Worm (Caenorhabditis elegans): ENCODE measurements around the gene K08E5.1.

The K08E5.1 gene

ce11 chrIII:10151719-10152118, 5.1 kb upstream of the K08E5.1 start:
- TF ChIP-seq lin-14 (GFP tag; optimal IDR thresholded peaks at IDR 0.05) (peak; percentile 88), rnt-1 (tag; optimal IDR thresholded peaks at IDR 0.05) (peak; percentile 42), nhr-77 (tag; optimal IDR thresholded peaks at IDR 0.05) (no peak), nhr-11 (tag; optimal IDR thresholded peaks at IDR 0.05) (no peak), nhr-71 (tag; optimal IDR thresholded peaks at IDR 0.05) (peak; percentile 31), alr-1 (tag; optimal IDR thresholded peaks at IDR 0.05; ENCODE audit: borderline replicate concordance) (no peak), mdl-1 (tag; optimal IDR thresholded peaks at IDR 0.05) (no peak), snu-23 (GFP tag; optimal IDR thresholded peaks at IDR 0.05) (peak; percentile 13), F16B12.6 (tag; optimal IDR thresholded peaks at IDR 0.05) (no peak), nhr-19 (GFP tag; conservative IDR thresholded peaks at IDR 0.05) (peak; percentile 29; the same call in 1 of the 2 replicates), tbx-2 (tag; optimal IDR thresholded peaks at IDR 0.05) (no peak), unc-62 (GFP tag; optimal IDR thresholded peaks at IDR 0.05) (no peak), zag-1 (tag; optimal IDR thresholded peaks at IDR 0.05) (no peak), elt-3 (tag; optimal IDR thresholded peaks at IDR 0.05) (no peak), ets-5 (GFP tag; IDR thresholded peaks at IDR 0.05) (no peak), fkh-10 (GFP tag; optimal IDR thresholded peaks at IDR 0.05) (peak; percentile 35), nhr-12 (tag; optimal IDR thresholded peaks at IDR 0.05) (no peak), swsn-7 (tag; optimal IDR thresholded peaks at IDR 0.05) (no peak), nhr-84 (tag; optimal IDR thresholded peaks at IDR 0.05) (no peak), ztf-4 (tag; optimal IDR thresholded peaks at IDR 0.05) (peak; percentile 8), ztf-11 (tag; optimal IDR thresholded peaks at IDR 0.05) (no peak), hlh-4 (tag; optimal IDR thresholded peaks at IDR 0.05) (no peak), sptf-1 (tag; optimal IDR thresholded peaks at IDR 0.05) (no peak), C16A3.4 (tag; optimal IDR thresholded peaks at IDR 0.05) (no peak), lin-35 (GFP tag; optimal IDR thresholded peaks at IDR 0.05) (peak in 1 of 2 experiments; percentile 39), nhr-28 (tag; optimal IDR thresholded peaks at IDR 0.05) (no peak), efl-3 (GFP tag; optimal IDR thresholded peaks at IDR 0.05) (no peak), mab-9 (GFP tag; IDR thresholded peaks at IDR 0.05) (no peak), lin-13 (GFP tag; optimal IDR thresholded peaks at IDR 0.05) (no peak), fkh-8 (tag; optimal IDR thresholded peaks at IDR 0.05) (peak; percentile 73), mep-1 (tag; optimal IDR thresholded peaks at IDR 0.05) (peak; percentile 11), mef-2 (tag; optimal IDR thresholded peaks at IDR 0.05) (no peak), lin-15B (tag; optimal IDR thresholded peaks at IDR 0.05) (no peak), vab-15 (tag; optimal IDR thresholded peaks at IDR 0.05) (no peak), grh-1 (GFP tag; IDR thresholded peaks at IDR 0.05) (no peak), ceh-82 (tag; optimal IDR thresholded peaks at IDR 0.05) (peak in 2 of 3 experiments; percentile 10 to 49), lsy-2 (tag; optimal IDR thresholded peaks at IDR 0.05) (peak in 1 of 2 experiments; percentile 26), fos-1 (tag; optimal IDR thresholded peaks at IDR 0.05) (no peak), zip-4 (GFP tag; optimal IDR thresholded peaks at IDR 0.05) (no peak), unc-98 (GFP tag; IDR thresholded peaks at IDR 0.05) (no peak), irx-1 (tag; optimal IDR thresholded peaks at IDR 0.05) (no peak), ces-1 (GFP tag; optimal IDR thresholded peaks at IDR 0.05) (peak; percentile 26), nhr-90 (tag; optimal IDR thresholded peaks at IDR 0.05; ENCODE audit: poor library complexity) (no peak), efl-1 (optimal IDR thresholded peaks at IDR 0.05) (no peak), efl-1 (GFP tag; optimal IDR thresholded peaks at IDR 0.05 in 1 of 2) (peak in 1 of 2 experiments; percentile 14), pag-3 (tag; optimal IDR thresholded peaks at IDR 0.05; ENCODE audit: borderline replicate concordance, insufficient read depth) (no peak), ceh-90 (tag; optimal IDR thresholded peaks at IDR 0.05) (no peak), pax-3 (tag; optimal IDR thresholded peaks at IDR 0.05) (no peak), snpc-4 (tag; optimal IDR thresholded peaks at IDR 0.05) (no peak)

All from whole organism, L1 larva.